Worm (Caenorhabditis elegans): ENCODE data around the gene erl-1.

Gene erl-1

ce11 chrIV:12270392-12270791 lies 17.3 kb upstream of the erl-1 start, which contains the start of gene C42C1.3:
Gene C42C1.3, minus strand, starts transcription at chrIV:12270492.
- TF ChIP-seq ama-1 (optimal IDR thresholded peaks at IDR 0.05) (no peak), F13C5.2 (tag; optimal IDR thresholded peaks at IDR 0.05) (no peak), hmg-4 (GFP tag; optimal IDR thresholded peaks at IDR 0.05) (no peak), tbx-37 (GFP tag; conservative IDR thresholded peaks at IDR 0.05) (no peak), tbx-11 (GFP tag; IDR thresholded peaks at IDR 0.05) (no peak), B0310.2 (tag; optimal IDR thresholded peaks at IDR 0.05) (no peak), sea-1 (GFP tag; conservative IDR thresholded peaks at IDR 0.05) (no peak), ceh-36 (tag; optimal IDR thresholded peaks at IDR 0.05) (no peak), tra-4 (tag; optimal IDR thresholded peaks at IDR 0.05) (no peak), ceh-13 (GFP tag; optimal IDR thresholded peaks at IDR 0.05) (no peak), hmbx-1 (tag; optimal IDR thresholded peaks at IDR 0.05) (no peak), flt-1 (GFP tag; IDR thresholded peaks at IDR 0.05) (no peak), hnd-1 (tag; optimal IDR thresholded peaks at IDR 0.05) (no peak), ets-7 (tag; optimal IDR thresholded peaks at IDR 0.05) (no peak), pes-1 (GFP tag; IDR thresholded peaks at IDR 0.05) (no peak), scrt-1 (GFP tag; IDR thresholded peaks at IDR 0.05) (no peak), aly-1 (tag; optimal IDR thresholded peaks at IDR 0.05) (no peak)

DNA sequence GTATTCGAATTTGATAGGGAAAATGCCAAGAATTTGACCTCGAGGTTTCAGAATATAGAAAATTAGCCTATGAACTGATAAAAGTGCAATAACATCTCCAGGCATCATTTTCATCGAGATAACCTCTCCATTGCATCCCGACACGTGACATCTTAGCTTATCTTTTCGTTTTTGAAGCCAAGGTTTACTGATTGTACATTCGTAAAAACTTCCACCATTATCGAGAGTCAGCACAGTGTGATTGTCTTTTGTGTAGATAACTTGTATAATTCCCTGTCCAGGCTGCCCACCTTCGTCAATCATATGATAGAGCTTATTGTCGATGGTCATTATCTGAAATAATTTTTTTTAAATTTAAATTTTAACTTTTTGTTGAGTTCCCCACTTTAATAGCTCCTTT lies 13.4 kb upstream of the erl-1 start:
- TF ChIP-seq sea-1 (GFP tag; conservative IDR thresholded peaks at IDR 0.05) (no peak), scrt-1 (GFP tag; IDR thresholded peaks at IDR 0.05) (no peak), ets-7 (tag; optimal IDR thresholded peaks at IDR 0.05) (no peak), hmbx-1 (tag; optimal IDR thresholded peaks at IDR 0.05) (no peak), flt-1 (GFP tag; IDR thresholded peaks at IDR 0.05) (no peak), F13C5.2 (tag; optimal IDR thresholded peaks at IDR 0.05) (no peak), tbx-37 (GFP tag; conservative IDR thresholded peaks at IDR 0.05) (no peak), tbx-11 (GFP tag; IDR thresholded peaks at IDR 0.05) (no peak), ceh-36 (tag; optimal IDR thresholded peaks at IDR 0.05) (no peak), aly-1 (tag; optimal IDR thresholded peaks at IDR 0.05) (no peak), hnd-1 (tag; optimal IDR thresholded peaks at IDR 0.05) (no peak), hmg-4 (GFP tag; optimal IDR thresholded peaks at IDR 0.05) (no peak), pes-1 (GFP tag; IDR thresholded peaks at IDR 0.05) (no peak), ama-1 (optimal IDR thresholded peaks at IDR 0.05) (no peak)

- TF ChIP-seq ets-7 (tag; optimal IDR thresholded peaks at IDR 0.05) (no peak), tbx-11 (GFP tag; IDR thresholded peaks at IDR 0.05) (no peak), scrt-1 (GFP tag; IDR thresholded peaks at IDR 0.05) (no peak), ceh-36 (tag; optimal IDR thresholded peaks at IDR 0.05) (no peak), pes-1 (GFP tag; IDR thresholded peaks at IDR 0.05) (no peak), aly-1 (tag; optimal IDR thresholded peaks at IDR 0.05) (no peak), flt-1 (GFP tag; IDR thresholded peaks at IDR 0.05) (no peak), ama-1 (optimal IDR thresholded peaks at IDR 0.05) (no peak), F13C5.2 (tag; optimal IDR thresholded peaks at IDR 0.05) (no peak)
Observed at ce11 chrIV:12275892-12276291, 11.8 kb upstream of the erl-1 start, which contains the start of gene vps-8. Gene vps-8, minus strand, starts transcription at chrIV:12275992.

ce11 chrIV:12278507-12278906 lies 9.2 kb upstream of the erl-1 start, which contains the start of the genes tag-335 and vkmt-1:
Gene tag-335, minus strand, starts transcription at chrIV:12278594.
Gene vkmt-1, plus strand, starts transcription at chrIV:12278725.
- TF ChIP-seq ceh-13 (GFP tag; optimal IDR thresholded peaks at IDR 0.05) (no peak), ets-7 (tag; optimal IDR thresholded peaks at IDR 0.05) (no peak), hmbx-1 (tag; optimal IDR thresholded peaks at IDR 0.05) (no peak), tbx-11 (GFP tag; IDR thresholded peaks at IDR 0.05) (no peak), B0310.2 (tag; optimal IDR thresholded peaks at IDR 0.05) (no peak), aly-1 (tag; optimal IDR thresholded peaks at IDR 0.05) (no peak), flt-1 (GFP tag; IDR thresholded peaks at IDR 0.05) (no peak), sea-1 (GFP tag; conservative IDR thresholded peaks at IDR 0.05) (no peak), tbx-37 (GFP tag; conservative IDR thresholded peaks at IDR 0.05) (no peak), pes-1 (GFP tag; IDR thresholded peaks at IDR 0.05) (no peak), ama-1 (optimal IDR thresholded peaks at IDR 0.05) (no peak), ceh-36 (tag; optimal IDR thresholded peaks at IDR 0.05) (no peak), hnd-1 (tag; optimal IDR thresholded peaks at IDR 0.05) (no peak), tra-4 (tag; optimal IDR thresholded peaks at IDR 0.05) (no peak), hmg-4 (GFP tag; optimal IDR thresholded peaks at IDR 0.05) (no peak), F13C5.2 (tag; optimal IDR thresholded peaks at IDR 0.05) (no peak), scrt-1 (GFP tag; IDR thresholded peaks at IDR 0.05) (no peak)

DNA sequence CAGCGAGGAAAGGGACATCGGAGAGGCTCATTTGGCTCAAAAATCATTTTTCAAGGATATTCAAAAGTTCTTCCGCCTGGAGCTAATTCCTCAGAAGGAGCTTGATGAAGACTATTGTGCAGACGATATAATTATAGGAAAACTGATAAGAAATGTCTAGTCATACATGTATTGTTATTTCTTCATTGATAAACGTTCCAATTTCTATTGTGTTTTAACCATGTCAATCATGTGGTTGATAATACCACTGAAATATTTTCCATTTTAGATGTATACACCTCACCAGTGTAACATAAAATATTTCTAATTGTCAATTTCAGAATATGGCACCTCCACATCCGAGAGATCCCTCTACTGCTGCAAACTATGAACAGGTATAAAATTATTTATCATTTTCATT lies 8.4 kb upstream of the erl-1 start, which contains the start of gene ltah-1.1:
Gene ltah-1.1, plus strand, starts transcription at position 283 of the 400 bp plus-strand sequence.
- no peak for TF ChIP-seq ets-7 (tag; optimal IDR thresholded peaks at IDR 0.05)
- no peak for TF ChIP-seq hmg-4 (GFP tag; optimal IDR thresholded peaks at IDR 0.05)
- no peak for TF ChIP-seq ceh-36 (tag; optimal IDR thresholded peaks at IDR 0.05)
- TF ChIP-seq hnd-1 (tag; optimal IDR thresholded peaks at IDR 0.05) = no peak
- TF ChIP-seq B0310.2 (tag; optimal IDR thresholded peaks at IDR 0.05) = no peak
- no peak for TF ChIP-seq aly-1 (tag; optimal IDR thresholded peaks at IDR 0.05)
- no peak for TF ChIP-seq hmbx-1 (tag; optimal IDR thresholded peaks at IDR 0.05)
- TF ChIP-seq tbx-37 (GFP tag; conservative IDR thresholded peaks at IDR 0.05) = no peak
- no peak for TF ChIP-seq scrt-1 (GFP tag; IDR thresholded peaks at IDR 0.05)
- TF ChIP-seq tbx-11 (GFP tag; IDR thresholded peaks at IDR 0.05) = no peak
- no peak for TF ChIP-seq ama-1 (optimal IDR thresholded peaks at IDR 0.05)
- TF ChIP-seq tra-4 (tag; optimal IDR thresholded peaks at IDR 0.05) = no peak
- TF ChIP-seq sea-1 (GFP tag; conservative IDR thresholded peaks at IDR 0.05) = no peak
- TF ChIP-seq flt-1 (GFP tag; IDR thresholded peaks at IDR 0.05) = no peak

- TF ChIP-seq ceh-36 (tag; optimal IDR thresholded peaks at IDR 0.05) = no peak
- TF ChIP-seq F13C5.2 (tag; optimal IDR thresholded peaks at IDR 0.05) = no peak
- no peak for TF ChIP-seq scrt-1 (GFP tag; IDR thresholded peaks at IDR 0.05)
- TF ChIP-seq ceh-13 (GFP tag; optimal IDR thresholded peaks at IDR 0.05) = no peak
- no peak for TF ChIP-seq B0310.2 (tag; optimal IDR thresholded peaks at IDR 0.05)
- TF ChIP-seq tra-4 (tag; optimal IDR thresholded peaks at IDR 0.05) = no peak
- no peak for TF ChIP-seq hnd-1 (tag; optimal IDR thresholded peaks at IDR 0.05)
- no peak for TF ChIP-seq ama-1 (optimal IDR thresholded peaks at IDR 0.05)
- TF ChIP-seq hmbx-1 (tag; optimal IDR thresholded peaks at IDR 0.05) = no peak
- no peak for TF ChIP-seq tbx-37 (GFP tag; conservative IDR thresholded peaks at IDR 0.05)
- no peak for TF ChIP-seq tbx-11 (GFP tag; IDR thresholded peaks at IDR 0.05)
- no peak for TF ChIP-seq ets-7 (tag; optimal IDR thresholded peaks at IDR 0.05)
- TF ChIP-seq sea-1 (GFP tag; conservative IDR thresholded peaks at IDR 0.05) = no peak
- TF ChIP-seq pes-1 (GFP tag; IDR thresholded peaks at IDR 0.05) = no peak
- no peak for TF ChIP-seq flt-1 (GFP tag; IDR thresholded peaks at IDR 0.05)
- no peak for TF ChIP-seq hmg-4 (GFP tag; optimal IDR thresholded peaks at IDR 0.05)
- TF ChIP-seq aly-1 (tag; optimal IDR thresholded peaks at IDR 0.05) = no peak
Observed at ce11 chrIV:12282157-12282789, 5.5 kb upstream of the erl-1 start, which contains the start of the genes C42C1.12 and C42C1.19. Gene C42C1.12, minus strand, starts transcription at chrIV:12282207. Gene C42C1.19, plus strand, starts transcription at chrIV:12282739.
